Worm (Caenorhabditis elegans): ENCODE measurements around the gene dis-3.

Gene dis-3

DNA sequence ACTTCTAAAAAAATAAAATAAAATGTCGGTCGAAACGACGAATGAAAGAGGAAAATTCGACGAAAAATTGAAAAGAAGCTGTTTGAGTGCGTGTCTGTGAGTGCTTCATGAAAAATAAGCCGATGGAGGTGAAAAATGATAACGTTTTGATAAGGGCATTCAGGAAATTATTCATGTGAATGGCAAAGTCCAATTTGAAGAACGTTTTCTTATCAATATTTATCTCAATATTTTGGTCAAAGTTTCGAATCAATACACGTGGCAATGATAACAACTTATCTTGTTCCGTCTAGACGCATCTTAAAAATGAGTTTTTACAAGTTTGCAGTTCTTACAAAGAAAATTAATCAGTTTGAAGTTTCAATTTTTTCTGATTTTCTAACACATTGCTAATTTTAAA is 37.8 kb upstream of the dis-3 start:
- TF ChIP-seq blmp-1 (tag; optimal IDR thresholded peaks at IDR 0.05) (no peak), ceh-39 (tag; optimal IDR thresholded peaks at IDR 0.05) (no peak), snpc-4 (tag; optimal IDR thresholded peaks at IDR 0.05) (no peak), ceh-43 (GFP tag; optimal IDR thresholded peaks at IDR 0.05) (no peak), zip-8 (tag; optimal IDR thresholded peaks at IDR 0.05) (no peak), ces-1 (GFP tag; optimal IDR thresholded peaks at IDR 0.05) (no peak), mep-1 (tag; optimal IDR thresholded peaks at IDR 0.05) (no peak), M03D4.4 (tag; optimal IDR thresholded peaks at IDR 0.05) (no peak), elt-1 (tag; optimal IDR thresholded peaks at IDR 0.05; ENCODE audit: borderline replicate concordance, insufficient read depth) (no peak), ham-2 (GFP tag; optimal IDR thresholded peaks at IDR 0.05) (no peak)

DNA sequence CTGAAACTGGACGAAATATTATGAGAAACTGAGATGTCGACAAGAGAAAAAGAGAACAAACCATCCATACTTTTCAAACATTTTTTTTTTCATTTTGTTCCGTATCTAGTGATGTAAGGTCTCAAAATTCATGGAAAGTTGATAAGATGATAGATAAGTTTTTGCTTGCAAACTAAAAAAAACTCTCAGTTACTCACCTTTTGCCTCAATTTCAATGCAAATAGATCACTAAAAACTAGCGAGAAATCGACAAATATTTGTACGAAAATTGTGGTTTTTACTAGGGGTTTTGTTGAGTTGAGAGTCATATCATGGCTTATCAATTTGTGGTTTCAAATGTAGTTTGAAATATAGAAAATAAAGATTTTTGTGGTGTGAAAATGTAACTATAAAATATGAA is 36.2 kb upstream of the dis-3 start:
- TF ChIP-seq snpc-4 (tag; optimal IDR thresholded peaks at IDR 0.05): no peak
- TF ChIP-seq ceh-43 (GFP tag; optimal IDR thresholded peaks at IDR 0.05): no peak
- TF ChIP-seq mab-5 (tag; optimal IDR thresholded peaks at IDR 0.05): no peak
- no peak for TF ChIP-seq lin-32 (GFP tag; optimal IDR thresholded peaks at IDR 0.05)
- no peak for TF ChIP-seq ceh-83 (GFP tag; optimal IDR thresholded peaks at IDR 0.05)
- TF ChIP-seq nhr-76 (tag; optimal IDR thresholded peaks at IDR 0.05): no peak
- no peak for TF ChIP-seq pha-4 (tag; optimal IDR thresholded peaks at IDR 0.05)
- no peak for TF ChIP-seq ztf-11 (tag; optimal IDR thresholded peaks at IDR 0.05)
- no peak for TF ChIP-seq ham-2 (GFP tag; optimal IDR thresholded peaks at IDR 0.05)
- no peak for TF ChIP-seq drap-1 (GFP tag; optimal IDR thresholded peaks at IDR 0.05)
- no peak for TF ChIP-seq flh-1 (GFP tag; optimal IDR thresholded peaks at IDR 0.05)

DNA sequence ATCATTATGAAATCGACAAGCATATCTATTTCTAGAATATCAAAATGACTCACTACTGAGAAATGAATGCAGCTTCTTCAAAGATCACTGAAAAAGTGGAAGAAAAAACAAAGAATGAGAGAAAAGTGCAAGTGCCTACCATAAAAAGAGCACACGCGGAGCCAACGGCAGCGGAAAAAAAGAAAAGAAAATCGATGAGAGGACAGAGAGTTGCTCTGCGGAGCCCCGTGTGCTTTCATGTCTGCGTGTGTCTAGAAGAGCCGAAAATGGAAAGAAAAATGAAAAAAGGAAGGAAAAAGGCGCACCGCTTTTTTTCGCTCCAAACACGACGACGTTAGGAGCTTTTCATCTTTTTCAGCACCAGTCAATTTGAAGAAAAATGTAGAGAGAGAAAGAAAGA is 34.3 kb upstream of the dis-3 start, which contains the start of gene ipla-7:
TSS of gene ipla-7 (minus strand) at position 122 of the 400 bp plus-strand sequence.
- TF ChIP-seq ces-1 (GFP tag; optimal IDR thresholded peaks at IDR 0.05) (peak; percentile 22), lin-13 (tag; optimal IDR thresholded peaks at IDR 0.05) (no peak)

DNA sequence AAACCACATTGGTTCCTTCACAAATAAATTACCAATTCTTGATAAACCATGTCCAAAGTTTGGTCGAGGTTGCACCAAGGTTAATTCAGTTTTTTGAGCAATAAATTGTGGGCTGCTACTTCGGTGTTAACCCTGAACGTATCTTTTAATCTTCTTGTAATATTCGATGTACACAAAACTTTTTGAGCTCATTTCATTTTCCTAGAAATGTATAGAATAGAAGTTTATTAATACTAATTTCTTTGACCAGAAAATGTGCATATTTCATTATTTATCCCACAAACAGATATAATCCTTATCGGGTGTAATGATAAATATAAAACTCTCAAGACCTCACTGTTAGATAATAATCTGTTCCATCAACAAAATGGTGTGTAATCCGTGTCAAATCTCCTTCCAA is 33.1 kb upstream of the dis-3 start:
- TF ChIP-seq unc-120 (tag; optimal IDR thresholded peaks at IDR 0.05; ENCODE audit: poor library complexity, severe bottlenecking): no peak
- no peak for TF ChIP-seq blmp-1 (tag; optimal IDR thresholded peaks at IDR 0.05)
- TF ChIP-seq pha-4 (tag; optimal IDR thresholded peaks at IDR 0.05): no peak
- TF ChIP-seq snpc-4 (tag; optimal IDR thresholded peaks at IDR 0.05): no peak
- no peak for TF ChIP-seq elt-3 (tag; optimal IDR thresholded peaks at IDR 0.05)
- no peak for TF ChIP-seq hlh-1 (tag; optimal IDR thresholded peaks at IDR 0.05)
- no peak for TF ChIP-seq flh-1 (GFP tag; optimal IDR thresholded peaks at IDR 0.05)
- TF ChIP-seq nhr-28 (tag; optimal IDR thresholded peaks at IDR 0.05): no peak
- TF ChIP-seq mab-5 (tag; optimal IDR thresholded peaks at IDR 0.05): no peak
- no peak for TF ChIP-seq ceh-43 (GFP tag; optimal IDR thresholded peaks at IDR 0.05)

DNA sequence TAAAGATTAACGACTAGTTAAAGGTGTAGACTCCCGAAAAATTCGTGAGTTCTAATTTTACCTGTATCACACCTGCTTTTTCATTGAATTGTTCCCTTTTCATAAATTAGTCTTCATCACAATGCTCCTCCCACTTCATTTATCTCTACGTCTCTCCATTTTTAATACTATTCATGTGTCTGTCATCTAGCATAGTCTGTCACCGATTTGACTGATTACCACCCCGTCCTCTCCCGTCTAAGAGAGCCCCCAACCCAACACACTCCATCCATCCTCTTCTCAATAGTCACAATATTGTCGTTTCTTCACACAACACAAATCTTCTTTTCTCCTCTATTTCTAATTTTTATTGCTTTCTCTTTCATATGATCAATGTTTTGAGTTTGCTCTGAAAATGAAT is 31.8 kb upstream of the dis-3 start:
- TF ChIP-seq unc-62 (GFP tag; optimal IDR thresholded peaks at IDR 0.05): peak; percentile 98
- TF ChIP-seq ceh-83 (GFP tag; optimal IDR thresholded peaks at IDR 0.05): no peak

DNA sequence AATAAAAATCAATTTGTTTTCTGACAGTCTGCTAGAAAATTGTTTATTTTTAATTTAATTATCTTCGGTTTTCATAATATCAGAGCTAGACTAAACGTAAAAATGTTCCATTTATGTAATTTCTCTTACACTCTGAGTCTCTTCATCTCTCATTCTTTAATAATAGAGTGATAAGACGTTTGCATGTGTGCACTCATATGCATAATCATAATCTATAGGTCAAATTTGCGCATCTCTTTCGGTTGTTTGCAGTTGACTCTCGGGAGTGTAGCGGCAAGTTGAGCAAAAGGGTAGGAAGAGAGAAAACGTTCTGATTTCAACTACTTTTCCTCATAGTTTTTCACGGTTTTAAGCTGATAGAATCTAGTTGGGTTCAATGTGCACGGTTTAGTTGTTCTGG is 30.5 kb upstream of the dis-3 start:
- TF ChIP-seq lin-13 (tag; optimal IDR thresholded peaks at IDR 0.05) (no peak), snpc-4 (tag; optimal IDR thresholded peaks at IDR 0.05) (no peak), hlh-1 (tag; optimal IDR thresholded peaks at IDR 0.05) (no peak), nhr-2 (tag; optimal IDR thresholded peaks at IDR 0.05) (no peak), bed-3 (GFP tag; optimal IDR thresholded peaks at IDR 0.05) (no peak), flh-1 (GFP tag; optimal IDR thresholded peaks at IDR 0.05) (no peak), unc-62 (GFP tag; optimal IDR thresholded peaks at IDR 0.05) (no peak), nhr-237 (tag; optimal IDR thresholded peaks at IDR 0.05) (no peak), mab-5 (tag; optimal IDR thresholded peaks at IDR 0.05) (no peak), elt-3 (tag; optimal IDR thresholded peaks at IDR 0.05) (no peak), ceh-43 (GFP tag; optimal IDR thresholded peaks at IDR 0.05) (no peak), lsy-2 (tag; optimal IDR thresholded peaks at IDR 0.05) (no peak), sptf-1 (tag; optimal IDR thresholded peaks at IDR 0.05) (no peak), nhr-76 (tag; optimal IDR thresholded peaks at IDR 0.05) (no peak)

DNA sequence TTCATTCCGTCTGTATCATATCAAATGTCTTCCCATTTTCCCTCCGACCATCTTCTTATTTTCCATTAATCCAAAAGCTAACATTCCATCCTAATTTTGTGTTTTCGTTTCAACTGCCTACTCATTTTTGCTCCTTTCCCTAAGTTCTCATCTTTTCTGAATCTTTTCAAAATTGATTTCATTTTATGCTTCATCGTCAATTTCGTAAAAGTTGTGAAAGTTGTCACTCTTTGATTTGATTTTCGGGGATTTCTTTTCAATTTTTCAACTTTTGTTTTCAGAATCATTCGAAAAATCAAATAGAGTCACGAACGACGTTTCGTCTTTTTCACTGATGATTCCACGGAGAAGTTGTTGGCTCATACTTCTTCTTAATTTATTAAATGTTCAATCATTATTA is 29.5 kb upstream of the dis-3 start, which contains the start of gene cwn-2:
TSS of gene cwn-2 (plus strand) at position 276 of the 400 bp plus-strand sequence.
- TF ChIP-seq unc-62 (GFP tag; optimal IDR thresholded peaks at IDR 0.05) (no peak), ceh-43 (GFP tag; optimal IDR thresholded peaks at IDR 0.05) (no peak), mep-1 (tag; optimal IDR thresholded peaks at IDR 0.05) (no peak), zip-8 (tag; optimal IDR thresholded peaks at IDR 0.05) (no peak), lsy-2 (tag; optimal IDR thresholded peaks at IDR 0.05) (no peak), mab-5 (tag; optimal IDR thresholded peaks at IDR 0.05) (no peak), hlh-1 (tag; optimal IDR thresholded peaks at IDR 0.05) (no peak), nhr-12 (tag; optimal IDR thresholded peaks at IDR 0.05) (no peak), sem-2 (GFP tag; optimal IDR thresholded peaks at IDR 0.05) (no peak), mls-2 (tag; optimal IDR thresholded peaks at IDR 0.05) (no peak), sptf-1 (tag; optimal IDR thresholded peaks at IDR 0.05) (no peak), ces-1 (GFP tag; optimal IDR thresholded peaks at IDR 0.05) (no peak), blmp-1 (tag; optimal IDR thresholded peaks at IDR 0.05) (no peak), unc-120 (tag; optimal IDR thresholded peaks at IDR 0.05; ENCODE audit: poor library complexity, severe bottlenecking) (no peak), pha-4 (tag; optimal IDR thresholded peaks at IDR 0.05) (no peak), ceh-39 (tag; optimal IDR thresholded peaks at IDR 0.05) (no peak)

Measured in whole organism, mixed stage, embryonic.